Worm (Caenorhabditis elegans) whole organism, L1 larva: ENCODE measurements around the gene Y82E9BR.10.

Experiments
- aly-2 ChIP-seq: fragments of 150-350 bp; optimal IDR thresholded peaks from 2 replicates; lab custom pipeline; 2014; ENCODE audit warnings: missing biosample characterization, missing genetic modification characterization
- ceh-82 ChIP-seq, 3 experiments: fragments of 150-350 bp in 1 of 3; sonication (generic microtip) in 2 of 3; optimal IDR thresholded peaks; 2 replicates each; lab custom pipeline; 2014 to 2017; ENCODE audit warnings: missing biosample characterization in 3 of 3, missing genetic modification characterization in 3 of 3
- ces-1 ChIP-seq: fragments of 150-350 bp; optimal IDR thresholded peaks from 2 replicates; lab custom pipeline; 2014; ENCODE audit warnings: missing biosample characterization, missing genetic modification reagents, missing genetic modification characterization
- efl-1 ChIP-seq, 4 experiments: fragments of 150-350 bp; optimal IDR thresholded peaks in 3 of 4; peaks in 1 of 4; 1 replicate in 1 of 4; 2 replicates in 3 of 4; lab custom pipeline; 2014; ENCODE audit warnings: missing biosample characterization in 2 of 4, missing genetic modification characterization in 2 of 4, missing genetic modification reagents in 2 of 4
- fkh-8 ChIP-seq: sonication (generic microtip); optimal IDR thresholded peaks from 2 replicates; lab custom pipeline; 2016; ENCODE audit warnings: mild to moderate bottlenecking, missing genetic modification characterization, missing compliant biosample characterization
- lsy-2 ChIP-seq, 2 experiments: fragments of 150-350 bp; optimal IDR thresholded peaks; 2 replicates each; lab custom pipeline; 2014; ENCODE audit warnings: missing biosample characterization in 2 of 2, missing genetic modification characterization in 2 of 2
- mep-1 ChIP-seq: fragments of 150-350 bp; optimal IDR thresholded peaks from 2 replicates; lab custom pipeline; 2014; ENCODE audit warnings: missing biosample characterization, missing genetic modification characterization
- nhr-11 ChIP-seq: fragments of 150-350 bp; optimal IDR thresholded peaks from 2 replicates; lab custom pipeline; 2014; ENCODE audit warnings: missing biosample characterization, missing genetic modification characterization
- nhr-84 ChIP-seq: sonication (generic microtip); optimal IDR thresholded peaks from 2 replicates; lab custom pipeline; 2017; ENCODE audit warnings: missing biosample characterization, missing genetic modification characterization
- rnt-1 ChIP-seq: sonication (generic microtip); optimal IDR thresholded peaks from 2 replicates; lab custom pipeline; 2016; ENCODE audit warnings: mild to moderate bottlenecking, missing genetic modification characterization, moderate library complexity, missing compliant biosample characterization
- tbx-2 ChIP-seq: sonication (generic microtip); optimal IDR thresholded peaks from 2 replicates; lab custom pipeline; 2016; ENCODE audit warnings: missing genetic modification characterization, missing compliant biosample characterization
- unc-62 ChIP-seq: fragments of 150-350 bp; optimal IDR thresholded peaks from 2 replicates; lab custom pipeline; 2014; ENCODE audit warnings: missing biosample characterization, missing genetic modification reagents, missing genetic modification characterization
- zag-1 ChIP-seq: fragments of 150-350 bp; optimal IDR thresholded peaks from 2 replicates; lab custom pipeline; 2014; ENCODE audit warnings: missing biosample characterization, missing genetic modification characterization
- ztf-11 ChIP-seq, 2 experiments: sonication (generic microtip); optimal IDR thresholded peaks; 2 replicates each; lab custom pipeline; 2016 to 2017; ENCODE audit warnings: missing genetic modification characterization in 2 of 2, missing biosample characterization in 1 of 2, missing compliant biosample characterization in 1 of 2

DNA sequence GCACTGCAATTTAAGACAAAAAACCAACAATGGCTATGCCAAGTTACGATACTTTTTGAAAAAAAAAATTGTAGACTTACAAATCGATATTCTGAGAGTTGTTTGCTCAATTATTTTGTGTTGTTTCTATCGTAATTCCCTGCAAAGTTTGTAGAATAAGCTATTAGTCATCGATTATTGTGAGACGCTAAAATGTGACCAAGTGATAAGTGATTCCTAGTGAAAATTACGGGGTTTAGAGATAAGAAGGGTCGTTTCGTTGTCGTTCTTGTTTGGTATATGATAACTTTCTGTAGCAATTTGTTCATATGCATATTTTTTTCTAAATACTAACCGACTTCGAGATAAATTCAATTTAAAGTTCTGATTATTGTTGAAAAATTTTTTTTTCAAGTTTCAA, 22.8 kb upstream of the Y82E9BR.10 start:
- no peak for TF ChIP-seq unc-62
- no peak for TF ChIP-seq ceh-82 (tag; optimal IDR thresholded peaks at IDR 0.05; lab: Kevin White, UChicago)
- TF ChIP-seq aly-2 (tag; lab: Kevin White, UChicago) = no peak
- no peak for TF ChIP-seq fkh-8 (tag; lab: Kevin White, UChicago)
- no peak for TF ChIP-seq tbx-2 (tag; lab: Kevin White, UChicago)
- no peak for TF ChIP-seq rnt-1 (tag; lab: Kevin White, UChicago)
- no peak for TF ChIP-seq ces-1
- no peak for TF ChIP-seq nhr-11
- no peak for TF ChIP-seq ztf-11 (tag; optimal IDR thresholded peaks at IDR 0.05; lab: Kevin White, UChicago)
- no peak for TF ChIP-seq efl-1 (optimal IDR thresholded peaks at IDR 0.05; lab: Kevin White, UChicago)
- no peak for TF ChIP-seq efl-1 (GFP tag; optimal IDR thresholded peaks at IDR 0.05 in 1 of 2; lab: Kevin White, UChicago)
- no peak for TF ChIP-seq zag-1 (tag; lab: Kevin White, UChicago)
- no peak for TF ChIP-seq nhr-84 (tag; lab: Kevin White, UChicago)
- TF ChIP-seq mep-1 = no peak
- TF ChIP-seq lsy-2 (tag; optimal IDR thresholded peaks at IDR 0.05; lab: Kevin White, UChicago) = no peak
